Worm (Caenorhabditis elegans) whole organism, L3 larva: ENCODE measurements around the gene K01A12.3.

Source experiments
- ceh-16 ChIP-seq: sonication (generic microtip); optimal IDR thresholded peaks from 2 replicates; lab custom pipeline; 2017; ENCODE audit warnings: missing biosample characterization, missing genetic modification characterization
- ceh-28 ChIP-seq: fragments of 150-350 bp; optimal IDR thresholded peaks from 2 replicates; lab custom pipeline; 2014; ENCODE audit warnings: missing biosample characterization, missing genetic modification reagents, missing genetic modification characterization
- jun-1 ChIP-seq: fragments of 150-350 bp; optimal IDR thresholded peaks from 2 replicates; lab custom pipeline; 2014; ENCODE audit warnings: missing biosample characterization, missing genetic modification reagents, missing genetic modification characterization
- lin-39 ChIP-seq: fragments of 150-350 bp; optimal IDR thresholded peaks from 2 replicates; lab custom pipeline; 2018; ENCODE audit warnings: missing biosample characterization, missing genetic modification reagents, missing genetic modification characterization
- pqm-1 ChIP-seq: fragments of 150-350 bp; optimal IDR thresholded peaks from 2 replicates; lab custom pipeline; 2017; ENCODE audit warnings: missing biosample characterization, missing genetic modification characterization, inconsistent platforms
- snpc-4 ChIP-seq: fragments of 150-350 bp; optimal IDR thresholded peaks from 2 replicates; lab custom pipeline; 2014; ENCODE audit warnings: missing biosample characterization, missing genetic modification characterization
- zag-1 ChIP-seq: fragments of 150-350 bp; optimal IDR thresholded peaks from 2 replicates; lab custom pipeline; 2014; ENCODE audit warnings: missing biosample characterization, missing genetic modification characterization

DNA sequence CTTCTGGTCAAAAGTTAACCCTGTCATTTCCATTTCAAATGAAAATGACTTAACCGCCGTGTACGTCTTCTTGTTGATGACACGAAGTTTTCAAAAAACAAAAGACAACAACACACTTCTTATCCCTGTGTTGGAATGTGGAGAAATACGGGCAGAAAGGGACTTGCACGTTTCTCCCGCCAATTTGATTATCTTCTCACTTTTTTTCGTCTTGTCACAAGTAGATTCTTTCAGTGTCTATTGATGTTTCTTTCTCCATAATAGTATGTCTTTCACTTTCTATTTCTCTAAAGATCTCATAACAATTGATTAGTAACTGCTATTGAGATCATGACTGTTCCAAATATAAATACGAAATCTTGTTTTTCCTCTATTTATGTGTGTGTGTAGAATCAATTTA, 34.5 kb upstream of the K01A12.3 start:
- TF ChIP-seq jun-1 (tag; lab: Kevin White, UChicago) (no peak), zag-1 (tag; lab: Kevin White, UChicago) (no peak), snpc-4 (tag; lab: Kevin White, UChicago) (no peak), ceh-28 (tag; lab: Kevin White, UChicago) (no peak), ceh-16 (tag; lab: Kevin White, UChicago) (no peak), lin-39 (tag; lab: Kevin White, UChicago) (no peak), pqm-1 (tag; lab: Kevin White, UChicago) (no peak)
